Fruit fly (Drosophila melanogaster) whole organism, embryonic: ENCODE measurements around the gene kel.

Source experiments
- Atf-2 ChIP-seq: fragments of 200-800 bp; sonication (Bioruptor generic); optimal IDR thresholded peaks from 2 replicates; lab custom pipeline; 2016; ENCODE audit warnings: missing biosample characterization, missing genetic modification characterization
- C15 ChIP-seq: fragments of 200-800 bp; sonication (Bioruptor generic); IDR thresholded peaks from 3 replicates; pipeline ENCODE4 v1.3.6; 2022; ENCODE audit warnings: missing biosample characterization, missing genetic modification characterization
- CG11504 ChIP-seq: fragments of 200-800 bp; sonication (Bioruptor generic); optimal IDR thresholded peaks from 3 replicates; lab custom pipeline; 2019; ENCODE audit warnings: missing biosample characterization, mild to moderate bottlenecking, missing genetic modification characterization, moderate library complexity
- CG12219 ChIP-seq: fragments of 200-800 bp; sonication (Bioruptor generic); optimal IDR thresholded peaks from 3 replicates; lab custom pipeline; 2018; ENCODE audit warnings: missing biosample characterization, mild to moderate bottlenecking, missing genetic modification characterization
- CG13123 ChIP-seq: fragments of 200-800 bp; sonication (Bioruptor generic); optimal IDR thresholded peaks from 2 replicates; lab custom pipeline; 2016; ENCODE audit warnings: missing biosample characterization, missing genetic modification characterization
- CG17361 ChIP-seq: fragments of 200-800 bp; sonication (Bioruptor generic); IDR thresholded peaks from 3 replicates; pipeline ENCODE4 v1.3.6; 2022; ENCODE audit warnings: missing biosample characterization, missing genetic modification characterization
- CG17385 ChIP-seq: fragments of 200-800 bp; sonication (Bioruptor generic); optimal IDR thresholded peaks from 3 replicates; lab custom pipeline; 2018; ENCODE audit warnings: missing biosample characterization, mild to moderate bottlenecking, missing genetic modification characterization
- CG17829 ChIP-seq: fragments of 200-800 bp; optimal IDR thresholded peaks from 2 replicates; lab custom pipeline; 2019; ENCODE audit warnings: missing biosample characterization, mild to moderate bottlenecking, missing genetic modification characterization, moderate library complexity
- CG2129 ChIP-seq: fragments of 200-800 bp; sonication (Bioruptor generic); IDR thresholded peaks from 2 replicates; pipeline ENCODE4 v1.3.6; 2022; ENCODE audit warnings: missing biosample characterization, missing genetic modification characterization; ENCODE audit not compliant: partially characterized antibody
- CG34224 ChIP-seq: fragments of 200-800 bp; sonication (Bioruptor generic); IDR thresholded peaks from 3 replicates; pipeline ENCODE4 v1.3.6; 2022; ENCODE audit warnings: missing biosample characterization, missing genetic modification characterization; ENCODE audit not compliant: partially characterized antibody
- CG3995 ChIP-seq: fragments of 200-800 bp; sonication (Bioruptor generic); optimal IDR thresholded peaks from 3 replicates; lab custom pipeline; 2016; ENCODE audit warnings: missing biosample characterization, missing genetic modification characterization
- CG6654 ChIP-seq: fragments of 200-800 bp; sonication (Bioruptor generic); optimal IDR thresholded peaks from 2 replicates; lab custom pipeline; 2017; ENCODE audit warnings: missing biosample characterization, mild to moderate bottlenecking, missing genetic modification characterization
- CG6683 ChIP-seq: fragments of 200-800 bp; sonication (Bioruptor generic); optimal IDR thresholded peaks from 2 replicates; lab custom pipeline; 2017; ENCODE audit warnings: missing biosample characterization, mild to moderate bottlenecking, missing genetic modification characterization, missing genetic modification reagents
- CG7271 ChIP-seq: fragments of 200-800 bp; sonication (Bioruptor generic); optimal IDR thresholded peaks from 2 replicates; lab custom pipeline; 2018; ENCODE audit warnings: missing biosample characterization, mild to moderate bottlenecking, missing genetic modification characterization, moderate library complexity
- CG7839 ChIP-seq: fragments of 200-800 bp; sonication (Bioruptor generic); optimal IDR thresholded peaks from 3 replicates; lab custom pipeline; 2018; ENCODE audit warnings: missing biosample characterization, mild to moderate bottlenecking, missing genetic modification characterization, moderate library complexity
- CG7928 ChIP-seq: fragments of 200-800 bp; sonication (Bioruptor generic); optimal IDR thresholded peaks from 2 replicates; lab custom pipeline; 2017; ENCODE audit warnings: missing biosample characterization, mild to moderate bottlenecking, missing genetic modification characterization
- CG8944 ChIP-seq: fragments of 200-800 bp; sonication (Bioruptor generic); optimal IDR thresholded peaks from 3 replicates; lab custom pipeline; 2016; ENCODE audit warnings: missing biosample characterization, missing genetic modification characterization
- CG9727 ChIP-seq: fragments of 200-800 bp; sonication (Bioruptor generic); optimal IDR thresholded peaks from 3 replicates; lab custom pipeline; 2017; ENCODE audit warnings: missing biosample characterization, mild to moderate bottlenecking, missing genetic modification characterization
- Dip3 ChIP-seq: fragments of 200-800 bp; sonication (Bioruptor generic); optimal IDR thresholded peaks from 3 replicates; lab custom pipeline; 2016; ENCODE audit warnings: missing biosample characterization, missing genetic modification characterization
- Doc2 ChIP-seq: fragments of 200-800 bp; sonication (Bioruptor generic); IDR thresholded peaks from 2 replicates; pipeline ENCODE4 v1.3.6; 2022; ENCODE audit warnings: missing biosample characterization, missing genetic modification characterization
- Elba2 ChIP-seq: fragments of 200-800 bp; sonication (Bioruptor generic); optimal IDR thresholded peaks from 3 replicates; lab custom pipeline; 2016; ENCODE audit warnings: missing biosample characterization, missing genetic modification characterization
- HHEX ChIP-seq: fragments of 200-800 bp; sonication (Bioruptor generic); optimal IDR thresholded peaks from 3 replicates; lab custom pipeline; 2017; ENCODE audit warnings: missing biosample characterization, mild to moderate bottlenecking, missing genetic modification characterization, missing genetic modification reagents
- Hmr ChIP-seq: fragments of 200-800 bp; sonication (Bioruptor generic); optimal IDR thresholded peaks from 3 replicates; lab custom pipeline; 2017; ENCODE audit warnings: mild to moderate bottlenecking, missing biosample characterization, missing genetic modification reagents, missing genetic modification characterization
- Jarid2 ChIP-seq: fragments of 200-800 bp; sonication (Bioruptor generic); optimal IDR thresholded peaks from 3 replicates; lab custom pipeline; 2017; ENCODE audit warnings: mild to moderate bottlenecking, missing biosample characterization, missing genetic modification reagents, missing genetic modification characterization
- Mad ChIP-seq: fragments of 200-800 bp; sonication (Bioruptor generic); optimal IDR thresholded peaks from 2 replicates; lab custom pipeline; 2016; ENCODE audit warnings: missing biosample characterization, missing genetic modification characterization
- Mes4 ChIP-seq: fragments of 200-800 bp; sonication (Bioruptor generic); optimal IDR thresholded peaks from 2 replicates; lab custom pipeline; 2016; ENCODE audit warnings: missing biosample characterization, missing genetic modification characterization
- Mrtf ChIP-seq: fragments of 200-800 bp; sonication (Bioruptor generic); IDR thresholded peaks from 3 replicates; pipeline ENCODE4 v1.3.6; 2022; ENCODE audit warnings: missing biosample characterization, missing genetic modification characterization
- NC2β ChIP-seq: fragments of 200-800 bp; sonication (Bioruptor generic); optimal IDR thresholded peaks from 2 replicates; lab custom pipeline; 2016; ENCODE audit warnings: missing biosample characterization, missing genetic modification characterization
- NK7.1 ChIP-seq: fragments of 200-800 bp; sonication (Bioruptor generic); optimal IDR thresholded peaks from 3 replicates; lab custom pipeline; 2016; ENCODE audit warnings: missing biosample characterization, missing genetic modification characterization
- Nf-YC ChIP-seq: fragments of 200-800 bp; optimal IDR thresholded peaks from 3 replicates; lab custom pipeline; 2019; ENCODE audit warnings: missing biosample characterization, mild to moderate bottlenecking, missing genetic modification characterization, moderate library complexity
- Usf ChIP-seq: fragments of 200-800 bp; sonication (Bioruptor generic); optimal IDR thresholded peaks from 2 replicates; lab custom pipeline; 2017; ENCODE audit warnings: missing genotype, missing biosample characterization, missing genetic modification characterization
- Xrp1 ChIP-seq: fragments of 200-800 bp; sonication (Bioruptor generic); IDR thresholded peaks from 2 replicates; pipeline ENCODE4 v1.3.6; 2022; ENCODE audit warnings: missing biosample characterization, missing genetic modification characterization
- az2 ChIP-seq: fragments of 200-800 bp; sonication (Bioruptor generic); optimal IDR thresholded peaks from 3 replicates; lab custom pipeline; 2016; ENCODE audit warnings: missing biosample characterization, missing genetic modification characterization
- danr ChIP-seq: fragments of 200-800 bp; sonication (Bioruptor generic); IDR thresholded peaks from 2 replicates; pipeline ENCODE4 v1.3.6; 2022; ENCODE audit warnings: missing biosample characterization, missing genetic modification characterization
- ewg ChIP-seq: fragments of 200-800 bp; sonication (Bioruptor generic); optimal IDR thresholded peaks from 3 replicates; lab custom pipeline; 2017; ENCODE audit warnings: mild to moderate bottlenecking, missing biosample characterization, missing genetic modification reagents, missing genetic modification characterization
- fu2 ChIP-seq: fragments of 200-800 bp; sonication (Bioruptor generic); optimal IDR thresholded peaks from 2 replicates; lab custom pipeline; 2016; ENCODE audit warnings: missing biosample characterization, missing genetic modification characterization
- hth ChIP-seq: fragments of >200 bp; optimal IDR thresholded peaks from 2 replicates; lab custom pipeline; 2017; ENCODE audit warnings: inconsistent platforms
- ind ChIP-seq: fragments of 200-800 bp; sonication (Bioruptor generic); optimal IDR thresholded peaks from 3 replicates; lab custom pipeline; 2016; ENCODE audit warnings: missing biosample characterization, missing genetic modification characterization
- lab ChIP-seq: fragments of 200-800 bp; sonication (Bioruptor generic); optimal IDR thresholded peaks from 3 replicates; lab custom pipeline; 2017; ENCODE audit warnings: missing biosample characterization, missing genetic modification characterization, mild to moderate bottlenecking, moderate library complexity, missing genetic modification reagents
- lmd ChIP-seq: fragments of 200-800 bp; sonication (Bioruptor generic); IDR thresholded peaks from 2 replicates; pipeline ENCODE4 v1.3.6; 2022; ENCODE audit warnings: missing biosample characterization, missing genetic modification characterization
- oc ChIP-seq: fragments of 200-800 bp; sonication (Bioruptor generic); optimal IDR thresholded peaks from 2 replicates; lab custom pipeline; 2018; ENCODE audit warnings: missing biosample characterization, mild to moderate bottlenecking, missing genetic modification characterization, moderate library complexity
- pfk ChIP-seq: fragments of 200-800 bp; sonication (Bioruptor generic); optimal IDR thresholded peaks from 2 replicates; lab custom pipeline; 2018; ENCODE audit warnings: missing biosample characterization, mild to moderate bottlenecking, missing genetic modification characterization, moderate library complexity
- pho ChIP-seq: fragments of 200-800 bp; sonication (Bioruptor generic); optimal IDR thresholded peaks from 2 replicates; lab custom pipeline; 2016; ENCODE audit warnings: missing biosample characterization, missing genetic modification characterization
- pum ChIP-seq: fragments of 200-800 bp; sonication (Bioruptor generic); optimal IDR thresholded peaks from 2 replicates; lab custom pipeline; 2016; ENCODE audit warnings: missing biosample characterization, missing genetic modification characterization
- row ChIP-seq: fragments of 200-800 bp; sonication (Bioruptor generic); IDR thresholded peaks from 3 replicates; pipeline ENCODE4 v1.3.6; 2022; ENCODE audit warnings: missing biosample characterization, missing genetic modification characterization
- sens ChIP-seq: fragments of 200-800 bp; sonication (Bioruptor generic); peaks from one replicate; lab custom pipeline; 2016; ENCODE audit warnings: missing biosample characterization, missing genetic modification characterization
- sqz ChIP-seq: fragments of 200-800 bp; sonication (Bioruptor generic); optimal IDR thresholded peaks from 3 replicates; lab custom pipeline; 2018; ENCODE audit warnings: missing biosample characterization, mild to moderate bottlenecking, missing genetic modification characterization
- trh ChIP-seq: fragments of 200-800 bp; sonication (Bioruptor generic); optimal IDR thresholded peaks from 2 replicates; lab custom pipeline; 2016; ENCODE audit warnings: missing biosample characterization, missing genetic modification characterization
- twi ChIP-seq: fragments of 200-800 bp; optimal IDR thresholded peaks from 2 replicates; lab custom pipeline; 2019; ENCODE audit warnings: missing biosample characterization, mild to moderate bottlenecking, missing genetic modification characterization, moderate library complexity
- zfh2 ChIP-seq: fragments of 200-800 bp; sonication (Bioruptor generic); optimal IDR thresholded peaks from 2 replicates; lab custom pipeline; 2016; ENCODE audit warnings: missing biosample characterization, missing genetic modification characterization

The kel gene

dm6 chr2L:18148552-18149219, 10.8 kb upstream of the kel start (continued):
- no peak for TF ChIP-seq pho
- TF ChIP-seq sqz (GFP tag; lab: Kevin White, UChicago), result peak; percentile 58
- peak; percentile 74 for TF ChIP-seq CG6683
- TF ChIP-seq NC2β, result peak; percentile 68
- TF ChIP-seq lmd (GFP tag; lab: Robert Waterston, UW), result peak; percentile 6; the same call in 1 of the 2 replicates
- no peak for TF ChIP-seq NK7.1 (GFP tag; lab: Kevin White, UChicago)
- peak; percentile 14 for TF ChIP-seq CG7928 (GFP tag; lab: Kevin White, UChicago)
- no peak for TF ChIP-seq CG34224
- TF ChIP-seq Nf-YC (tag; lab: Kevin White, UChicago), result peak; percentile 55
- TF ChIP-seq Mad, result peak; percentile 61
- peak; percentile 14 for TF ChIP-seq CG6654
- TF ChIP-seq hth, result no peak
- peak; percentile 51 for TF ChIP-seq CG13123 (GFP tag; lab: Kevin White, UChicago)
- TF ChIP-seq Dip3, result no peak
- TF ChIP-seq fu2 (GFP tag; lab: Kevin White, UChicago), result no peak
- peak; percentile 91 for TF ChIP-seq pfk (GFP tag; lab: Kevin White, UChicago)
- peak; percentile 25 for TF ChIP-seq CG7839 (tag; lab: Kevin White, UChicago)
- peak; percentile 16 for TF ChIP-seq CG17829
- TF ChIP-seq CG9727 (GFP tag; lab: Kevin White, UChicago), result peak; percentile 68
- TF ChIP-seq trh (GFP tag; lab: Kevin White, UChicago), result peak; percentile 1
- TF ChIP-seq Mes4, result peak; percentile 62
- peak; percentile 5 for TF ChIP-seq ind (GFP tag; lab: Kevin White, UChicago)
- TF ChIP-seq az2 (GFP tag; lab: Kevin White, UChicago), result no peak
- peak; percentile 49 for TF ChIP-seq ewg (GFP tag; lab: Kevin White, UChicago)
- TF ChIP-seq CG8944, result peak; percentile 4
- peak; percentile 25 for TF ChIP-seq pum (GFP tag; lab: Kevin White, UChicago)
- TF ChIP-seq oc, result peak; percentile 8
- peak; percentile 91 for TF ChIP-seq lab (GFP tag; lab: Kevin White, UChicago)
- peak; percentile 11 for TF ChIP-seq CG3995 (GFP tag; lab: Kevin White, UChicago)
- TF ChIP-seq CG17385, result peak; percentile 69
- TF ChIP-seq CG7271 (tag; lab: Kevin White, UChicago), result peak; percentile 37
- peak; percentile 47 for TF ChIP-seq Jarid2
- peak; percentile 50 for TF ChIP-seq CG11504 (tag; lab: Kevin White, UChicago)
- TF ChIP-seq danr (GFP tag; lab: Robert Waterston, UW), result no peak
- no peak for TF ChIP-seq Atf-2
- peak; percentile 84 for TF ChIP-seq HHEX
- peak; percentile 38; the same call in 1 of the 3 replicates for TF ChIP-seq C15 (GFP tag; lab: Robert Waterston, UW)
- TF ChIP-seq twi (tag; lab: Kevin White, UChicago), result no peak
- TF ChIP-seq CG2129 (GFP tag; lab: Robert Waterston, UW), result no peak
- TF ChIP-seq zfh2 (GFP tag; lab: Kevin White, UChicago), result no peak
- peak; percentile 95 for TF ChIP-seq sens
- peak; percentile 72 for TF ChIP-seq CG12219
- peak; percentile 62; the same call in 2 of the 3 replicates for TF ChIP-seq Mrtf
- TF ChIP-seq row (GFP tag; lab: Robert Waterston, UW), result no peak
- peak; percentile 85 for TF ChIP-seq Hmr (GFP tag; lab: Kevin White, UChicago)
- TF ChIP-seq Elba2, result no peak
- TF ChIP-seq Usf (GFP tag; lab: Kevin White, UChicago), result no peak
- 0 out of 3 replicates have a peak, but pooled peaks have one; percentile 28 for TF ChIP-seq CG17361
- no peak for TF ChIP-seq Doc2
- peak; percentile 82 for TF ChIP-seq Xrp1
